Fruit fly (Drosophila melanogaster): Measurements from ENCODE around the gene CG9135.

CG9135 gene

DNA sequence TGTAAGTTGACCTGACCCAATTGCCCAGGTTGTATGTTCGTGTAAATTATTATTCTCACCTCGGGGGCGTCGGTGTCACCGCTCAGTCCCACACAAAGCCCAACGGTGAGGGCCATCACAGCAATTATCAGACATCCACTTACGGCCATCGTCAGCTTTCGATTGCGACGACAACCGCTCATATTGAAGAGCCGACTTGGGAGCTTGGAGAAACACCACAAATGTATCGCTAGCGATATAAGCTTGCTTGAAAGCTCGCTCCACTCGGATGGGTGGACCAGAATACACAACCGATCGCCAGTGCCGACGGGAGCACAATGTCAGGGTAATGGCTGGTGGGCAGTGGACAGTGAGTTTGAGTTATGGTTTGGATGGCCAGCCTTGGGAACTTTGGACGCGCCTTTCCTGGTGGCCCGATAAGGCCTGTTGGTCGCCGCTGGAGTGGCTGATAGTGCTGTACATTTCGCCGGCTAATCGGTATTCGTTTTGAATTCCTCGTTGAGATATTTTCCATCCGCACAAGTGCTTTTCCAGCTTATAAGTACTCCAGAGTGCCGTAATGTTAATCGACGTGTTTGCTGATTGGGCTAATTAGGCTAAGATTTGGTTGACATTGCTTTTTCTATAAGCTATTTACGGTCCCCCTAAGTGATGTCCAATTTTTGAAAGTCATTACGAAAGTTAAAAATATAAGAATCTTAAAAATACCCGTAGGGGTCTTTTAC lies 43.9 kb upstream of the CG9135 start, which contains the start of gene Gal (continued):
- TF ChIP-seq CG13424 (tag; optimal IDR thresholded peaks at IDR 0.05) (no peak), bigmax (GFP tag; optimal IDR thresholded peaks at IDR 0.05) (no peak), CG11723 (GFP tag; optimal IDR thresholded peaks at IDR 0.05) (no peak), NC2α (GFP tag; optimal IDR thresholded peaks at IDR 0.05) (no peak), CG12659 (GFP tag; optimal IDR thresholded peaks at IDR 0.05) (no peak), CG9817 (tag; optimal IDR thresholded peaks at IDR 0.05) (no peak)

dm6 chr2L:6012303-6013070 lies 38.1 kb upstream of the CG9135 start, which contains the start of gene CG9098:
Gene CG9098, minus strand, starts transcription at chr2L:6012338.
- TF ChIP-seq CG17328 (GFP tag; IDR thresholded peaks at IDR 0.05), result no peak
- TF ChIP-seq stwl (tag; optimal IDR thresholded peaks at IDR 0.05), result no peak
- TF ChIP-seq CTCF (GFP tag; optimal IDR thresholded peaks at IDR 0.05), result no peak
- TF ChIP-seq Dp (GFP tag; optimal IDR thresholded peaks at IDR 0.05), result no peak
- no peak for TF ChIP-seq peb (GFP tag; IDR thresholded peaks at IDR 0.05)
- TF ChIP-seq lola (GFP tag; optimal IDR thresholded peaks at IDR 0.05), result no peak
- no peak for TF ChIP-seq CG8478 (optimal IDR thresholded peaks at IDR 0.05)
- TF ChIP-seq crol (GFP tag; IDR thresholded peaks at IDR 0.05), result peak; percentile 75
- TF ChIP-seq Rfx (GFP tag; IDR thresholded peaks at IDR 0.05), result no peak
- no peak for TF ChIP-seq sna (GFP tag; IDR thresholded peaks at IDR 0.05; ENCODE audit: partially characterized antibody)
- peak; percentile 28 for TF ChIP-seq Ets65A (GFP tag)
- TF ChIP-seq CG15601 (tag; optimal IDR thresholded peaks at IDR 0.05), result no peak
- TF ChIP-seq mirr (GFP tag; optimal IDR thresholded peaks at IDR 0.05), result peak; percentile 82
- TF ChIP-seq exex (tag; optimal IDR thresholded peaks at IDR 0.05), result peak; percentile 65
- no peak for TF ChIP-seq Gsc (GFP tag; IDR thresholded peaks at IDR 0.05)
- no peak for TF ChIP-seq Dip3 (GFP tag; optimal IDR thresholded peaks at IDR 0.05)
- no peak for TF ChIP-seq Abd-B (GFP tag; optimal IDR thresholded peaks at IDR 0.05)
- TF ChIP-seq crp (GFP tag; optimal IDR thresholded peaks at IDR 0.05), result no peak
- no peak for TF ChIP-seq tup (GFP tag; optimal IDR thresholded peaks at IDR 0.05)
- peak; percentile 72 for TF ChIP-seq grn (GFP tag; optimal IDR thresholded peaks at IDR 0.05)
- no peak for TF ChIP-seq CG4854 (GFP tag; optimal IDR thresholded peaks at IDR 0.05)
- no peak for TF ChIP-seq CG17612 (GFP tag; IDR thresholded peaks at IDR 0.05)
- TF ChIP-seq D19A (tag; optimal IDR thresholded peaks at IDR 0.05), result peak; percentile 83
- no peak for TF ChIP-seq dm (GFP tag; optimal IDR thresholded peaks at IDR 0.05)
- no peak for TF ChIP-seq maf-S (GFP tag; optimal IDR thresholded peaks at IDR 0.05)
- TF ChIP-seq corto (GFP tag; optimal IDR thresholded peaks at IDR 0.05), result no peak
- no peak for TF ChIP-seq disco-r (GFP tag; optimal IDR thresholded peaks at IDR 0.05)
- no peak for TF ChIP-seq CG15011 (GFP tag; optimal IDR thresholded peaks at IDR 0.05)
- TF ChIP-seq tap (tag; optimal IDR thresholded peaks at IDR 0.05), result no peak
- TF ChIP-seq trh (GFP tag; optimal IDR thresholded peaks at IDR 0.05), result no peak
- no peak for TF ChIP-seq gcm (GFP tag; optimal IDR thresholded peaks at IDR 0.05)
- TF ChIP-seq ind (GFP tag; optimal IDR thresholded peaks at IDR 0.05), result no peak
- no peak for TF ChIP-seq CG14014 (GFP tag; IDR thresholded peaks at IDR 0.05)
- no peak for TF ChIP-seq Bteb2 (GFP tag; optimal IDR thresholded peaks at IDR 0.05)
- no peak for TF ChIP-seq CG4328 (GFP tag; optimal IDR thresholded peaks at IDR 0.05)
- TF ChIP-seq gsb-n (tag; optimal IDR thresholded peaks at IDR 0.05), result no peak
- TF ChIP-seq sisA (GFP tag; IDR thresholded peaks at IDR 0.05), result no peak
- peak; percentile 61; the same call in 1 of the 2 replicates for TF ChIP-seq Lim3 (GFP tag; IDR thresholded peaks at IDR 0.05)
- no peak for TF ChIP-seq CG3163 (GFP tag; optimal IDR thresholded peaks at IDR 0.05)
- TF ChIP-seq otp (GFP tag; IDR thresholded peaks at IDR 0.05), result peak; percentile 10; the same call in 1 of the 3 replicates
- TF ChIP-seq wdn (GFP tag; IDR thresholded peaks at IDR 0.05), result no peak
- TF ChIP-seq schlank (tag; optimal IDR thresholded peaks at IDR 0.05), result no peak
